Worm (Caenorhabditis elegans): Measurements from ENCODE around the gene C27F2.4.

- TF ChIP-seq him-1 (tag; optimal IDR thresholded peaks at IDR 0.05): no peak
- TF ChIP-seq dao-5 (tag; optimal IDR thresholded peaks at IDR 0.05): no peak
These were observed 42.0 kb downstream of the C27F2.4 start, which contains the start of gene rpb-8 for ce11 chrIII:4917960-4918712.
